Worm (Caenorhabditis elegans) whole organism, mixed stage, embryonic: Measurements from ENCODE around the gene ZK1055.2.

Source experiments
- M03D4.4 ChIP-seq: sonication (generic microtip); optimal IDR thresholded peaks from 2 replicates; lab custom pipeline; 2017; ENCODE audit warnings: mild to moderate bottlenecking, missing genetic modification characterization, missing compliant biosample characterization
- bed-3 ChIP-seq: fragments of 200-800 bp; sonication (Bioruptor generic); optimal IDR thresholded peaks from 3 replicates; lab custom pipeline; 2018; ENCODE audit warnings: mild to moderate bottlenecking, missing genetic modification characterization, moderate library complexity, missing compliant biosample characterization
- blmp-1 ChIP-seq: fragments of 150-350 bp; optimal IDR thresholded peaks from 2 replicates; lab custom pipeline; 2014; ENCODE audit warnings: missing biosample characterization, missing genetic modification characterization
- ceh-39 ChIP-seq: fragments of 150-350 bp; optimal IDR thresholded peaks from 2 replicates; lab custom pipeline; 2014; ENCODE audit warnings: missing biosample characterization, missing genetic modification characterization
- ceh-43 ChIP-seq: fragments of 200-800 bp; sonication (Bioruptor generic); optimal IDR thresholded peaks from 2 replicates; lab custom pipeline; 2018; ENCODE audit warnings: mild to moderate bottlenecking, missing genetic modification characterization, moderate library complexity, missing compliant biosample characterization
- ceh-83 ChIP-seq: fragments of 200-800 bp; sonication (Bioruptor generic); optimal IDR thresholded peaks from 2 replicates; lab custom pipeline; 2018; ENCODE audit warnings: mild to moderate bottlenecking, missing genetic modification characterization, missing compliant biosample characterization
- drap-1 ChIP-seq: fragments of 200-800 bp; sonication (Bioruptor generic); optimal IDR thresholded peaks from 3 replicates; lab custom pipeline; 2018; ENCODE audit warnings: mild to moderate bottlenecking, missing genetic modification characterization, missing compliant biosample characterization
- elt-1 ChIP-seq: sonication (generic microtip); optimal IDR thresholded peaks from 2 replicates; lab custom pipeline; 2017; ENCODE audit warnings: missing genetic modification characterization, mild to moderate bottlenecking, missing compliant biosample characterization, antibody characterized with exemption, moderate library complexity, borderline replicate concordance; ENCODE audit not compliant: insufficient read depth
- elt-3 ChIP-seq: fragments of 150-350 bp; optimal IDR thresholded peaks from 2 replicates; lab custom pipeline; 2014; ENCODE audit warnings: missing biosample characterization, missing genetic modification characterization
- ham-2 ChIP-seq: fragments of 200-800 bp; sonication (Bioruptor generic); optimal IDR thresholded peaks from 2 replicates; lab custom pipeline; 2018; ENCODE audit warnings: mild to moderate bottlenecking, missing genetic modification characterization, missing compliant biosample characterization
- hlh-1 ChIP-seq: fragments of 150-350 bp; optimal IDR thresholded peaks from 2 replicates; lab custom pipeline; 2014; ENCODE audit warnings: missing biosample characterization, missing genetic modification reagents, missing genetic modification characterization
- lin-13 ChIP-seq: fragments of 150-350 bp; optimal IDR thresholded peaks from 2 replicates; lab custom pipeline; 2014; ENCODE audit warnings: missing biosample characterization, missing genetic modification characterization
- lin-32 ChIP-seq: fragments of 200-800 bp; sonication (Bioruptor generic); optimal IDR thresholded peaks from 2 replicates; lab custom pipeline; 2018; ENCODE audit warnings: mild to moderate bottlenecking, missing genetic modification characterization, missing compliant biosample characterization
- lsy-2 ChIP-seq: fragments of 150-350 bp; optimal IDR thresholded peaks from 2 replicates; lab custom pipeline; 2014; ENCODE audit warnings: missing biosample characterization, missing genetic modification characterization
- mab-5 ChIP-seq: fragments of 150-350 bp; optimal IDR thresholded peaks from 2 replicates; lab custom pipeline; 2014; ENCODE audit warnings: missing biosample characterization, missing genetic modification characterization
- mep-1 ChIP-seq: fragments of 150-350 bp; optimal IDR thresholded peaks from 2 replicates; lab custom pipeline; 2017; ENCODE audit warnings: missing biosample characterization, missing genetic modification reagents, missing genetic modification characterization, inconsistent platforms
- mls-2 ChIP-seq: sonication (generic microtip); optimal IDR thresholded peaks from 2 replicates; lab custom pipeline; 2016; ENCODE audit warnings: mild to moderate bottlenecking, missing genetic modification characterization, moderate library complexity, missing compliant biosample characterization
- nhr-12 ChIP-seq: fragments of 150-350 bp; optimal IDR thresholded peaks from 2 replicates; lab custom pipeline; 2014; ENCODE audit warnings: missing biosample characterization, missing genetic modification characterization
- nhr-2 ChIP-seq: fragments of 150-350 bp; optimal IDR thresholded peaks from 2 replicates; lab custom pipeline; 2014; ENCODE audit warnings: missing biosample characterization, missing genetic modification characterization
- nhr-28 ChIP-seq: fragments of 150-350 bp; optimal IDR thresholded peaks from 2 replicates; lab custom pipeline; 2014; ENCODE audit warnings: missing biosample characterization, missing genetic modification characterization
- nhr-76 ChIP-seq: sonication (generic microtip); optimal IDR thresholded peaks from 2 replicates; lab custom pipeline; 2017; ENCODE audit warnings: missing biosample characterization, missing genetic modification characterization
- pha-4 ChIP-seq: fragments of 150-350 bp; optimal IDR thresholded peaks from 2 replicates; lab custom pipeline; 2018; ENCODE audit warnings: missing biosample characterization, missing genetic modification reagents, missing genetic modification characterization
- sem-2 ChIP-seq: fragments of 200-800 bp; sonication (Bioruptor generic); optimal IDR thresholded peaks from 2 replicates; lab custom pipeline; 2018; ENCODE audit warnings: mild to moderate bottlenecking, missing genetic modification characterization, missing compliant biosample characterization
- sptf-1 ChIP-seq: sonication (generic microtip); optimal IDR thresholded peaks from 2 replicates; lab custom pipeline; 2017; ENCODE audit warnings: mild to moderate bottlenecking, missing genetic modification characterization, moderate library complexity, missing compliant biosample characterization
- tbx-8 ChIP-seq: fragments of 200-800 bp; sonication (Bioruptor generic); optimal IDR thresholded peaks from 2 replicates; lab custom pipeline; 2018; ENCODE audit warnings: mild to moderate bottlenecking, missing genetic modification characterization, moderate library complexity, missing compliant biosample characterization
- unc-39 ChIP-seq: fragments of 150-350 bp; optimal IDR thresholded peaks from 2 replicates; lab custom pipeline; 2014; ENCODE audit warnings: missing biosample characterization, missing genetic modification characterization
- unc-62 ChIP-seq: fragments of 150-350 bp; optimal IDR thresholded peaks from 2 replicates; lab custom pipeline; 2014; ENCODE audit warnings: missing biosample characterization, missing genetic modification reagents, missing genetic modification characterization
- zip-8 ChIP-seq: fragments of 150-350 bp; optimal IDR thresholded peaks from 2 replicates; lab custom pipeline; 2014; ENCODE audit warnings: missing biosample characterization, missing genetic modification characterization

Gene ZK1055.2

ce11 chrV:6620809-6621208, 30.4 kb downstream of the ZK1055.2 start:
- TF ChIP-seq unc-39 (no peak), nhr-28 (tag; lab: Kevin White, UChicago) (no peak), lin-32 (no peak), mab-5 (tag; lab: Kevin White, UChicago) (no peak), M03D4.4 (no peak), ham-2 (no peak), unc-62 (no peak), ceh-43 (GFP tag; lab: Kevin White, UChicago) (no peak), ceh-39 (tag; lab: Kevin White, UChicago) (no peak), bed-3 (GFP tag; lab: Kevin White, UChicago) (no peak), lsy-2 (tag; lab: Kevin White, UChicago) (no peak), nhr-2 (tag; lab: Kevin White, UChicago) (no peak), pha-4 (tag; lab: Kevin White, UChicago) (no peak), mep-1 (tag; lab: Kevin White, UChicago) (no peak), lin-13 (tag; lab: Kevin White, UChicago) (no peak)

DNA sequence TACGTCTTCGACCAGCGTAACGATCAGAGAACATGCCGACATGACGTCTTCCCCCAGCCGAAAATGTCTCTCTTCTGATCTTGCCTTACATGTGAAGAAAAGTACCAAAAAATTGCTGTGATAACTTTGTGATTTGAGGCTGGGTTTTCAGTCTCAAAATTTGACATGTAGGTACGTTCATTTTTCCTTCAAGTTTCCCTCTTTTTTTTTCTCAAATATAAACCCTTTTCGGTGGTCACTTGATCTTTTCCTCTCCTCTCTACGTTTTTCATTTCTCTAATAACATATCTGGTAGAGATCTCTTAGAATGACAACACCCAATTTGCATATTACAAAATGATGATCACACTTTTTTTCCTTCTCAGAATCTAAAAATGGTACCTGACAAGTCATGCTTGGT, 31.5 kb downstream of the ZK1055.2 start, which contains the start of gene nhr-37:
nhr-37 (plus strand) TSS at position 301 of the 400 bp plus-strand sequence.
- TF ChIP-seq mls-2 (tag; lab: Kevin White, UChicago) (no peak), ceh-39 (tag; lab: Kevin White, UChicago) (no peak), zip-8 (tag; lab: Kevin White, UChicago) (no peak), ceh-83 (GFP tag; lab: Kevin White, UChicago) (no peak), hlh-1 (tag; lab: Kevin White, UChicago) (no peak), nhr-2 (tag; lab: Kevin White, UChicago) (no peak), nhr-12 (tag; lab: Kevin White, UChicago) (no peak)
- TF ChIP-seq, all 35 proteins: peak for 0

DNA sequence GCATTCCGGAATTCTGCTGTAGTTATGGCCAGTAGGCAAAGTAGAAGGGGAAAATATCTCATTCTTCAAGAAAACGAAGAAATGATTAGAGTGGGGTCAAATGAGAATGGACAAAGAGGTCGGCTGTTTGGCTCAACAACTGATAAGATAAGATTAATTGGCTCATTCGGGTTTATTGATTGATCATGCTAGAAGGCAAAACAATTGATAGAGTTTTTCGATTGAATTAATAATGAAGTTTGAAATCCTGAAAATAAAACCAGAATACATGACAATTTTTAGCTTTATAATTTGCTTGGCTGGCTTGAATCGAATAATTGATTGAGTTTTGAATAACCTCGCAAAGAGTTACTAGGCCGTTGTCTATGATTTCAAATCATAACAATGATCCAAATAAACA, 35.9 kb downstream of the ZK1055.2 start, which contains the start of gene ppt-1:
ppt-1 (minus strand) TSS at position 101 of the 400 bp plus-strand sequence.
- TF ChIP-seq unc-39 (no peak), blmp-1 (tag; lab: Kevin White, UChicago) (no peak), nhr-2 (tag; lab: Kevin White, UChicago) (no peak), nhr-28 (tag; lab: Kevin White, UChicago) (no peak), elt-1 (tag; lab: Kevin White, UChicago) (no peak), mep-1 (tag; lab: Kevin White, UChicago) (no peak), drap-1 (GFP tag; lab: Kevin White, UChicago) (no peak), sptf-1 (no peak)

- TF ChIP-seq tbx-8 (no peak), blmp-1 (tag; lab: Kevin White, UChicago) (no peak), lin-32 (no peak), sem-2 (no peak), nhr-76 (tag; lab: Kevin White, UChicago) (no peak), ceh-39 (tag; lab: Kevin White, UChicago) (no peak), ham-2 (no peak)
- TF ChIP-seq, all 35 proteins: peak for 0
Measured at ce11 chrV:6630769-6631168, 40.4 kb downstream of the ZK1055.2 start.

DNA sequence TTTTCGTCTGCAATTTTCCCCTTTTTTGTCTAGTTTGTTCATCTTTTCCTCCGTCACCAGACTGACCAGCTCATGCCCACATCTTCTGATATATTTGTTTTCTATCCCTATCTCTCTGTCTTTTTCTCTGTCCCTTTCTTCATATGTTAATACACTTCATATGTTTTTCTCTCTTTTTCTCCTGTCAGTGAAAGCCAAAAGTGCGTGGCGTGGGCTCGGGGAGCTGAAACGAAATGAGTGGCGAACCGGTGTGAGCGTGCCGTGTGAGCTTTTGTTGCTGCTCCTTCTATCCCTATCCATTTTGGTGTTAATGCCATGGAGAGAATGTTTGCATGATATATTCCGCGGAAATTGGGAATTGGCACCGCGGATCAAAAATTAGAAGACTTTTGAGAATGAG, 41.5 kb downstream of the ZK1055.2 start:
- TF ChIP-seq elt-3 = no peak

ce11 chrV:6632925-6633324, 42.5 kb downstream of the ZK1055.2 start, which contains the start of gene scd-2:
Gene scd-2, plus strand, starts transcription at chrV:6633225.
- TF ChIP-seq mab-5 (tag; lab: Kevin White, UChicago) (no peak), ceh-43 (GFP tag; lab: Kevin White, UChicago) (no peak), elt-1 (tag; lab: Kevin White, UChicago) (no peak), elt-3 (no peak), nhr-12 (tag; lab: Kevin White, UChicago) (no peak), unc-39 (no peak), nhr-76 (tag; lab: Kevin White, UChicago) (no peak)
- TF ChIP-seq, all 35 proteins: peak for 0
